Worm (Caenorhabditis elegans) whole organism, mixed stage, embryonic: ENCODE measurements around the gene C49H3.4.

Experiments used
- M03D4.4 ChIP-seq: sonication (generic microtip); optimal IDR thresholded peaks from 2 replicates; lab custom pipeline; 2017; ENCODE audit warnings: mild to moderate bottlenecking, missing genetic modification characterization, missing compliant biosample characterization
- bed-3 ChIP-seq: fragments of 200-800 bp; sonication (Bioruptor generic); optimal IDR thresholded peaks from 3 replicates; lab custom pipeline; 2018; ENCODE audit warnings: mild to moderate bottlenecking, missing genetic modification characterization, moderate library complexity, missing compliant biosample characterization
- blmp-1 ChIP-seq: fragments of 150-350 bp; optimal IDR thresholded peaks from 2 replicates; lab custom pipeline; 2014; ENCODE audit warnings: missing biosample characterization, missing genetic modification characterization
- ceh-39 ChIP-seq: fragments of 150-350 bp; optimal IDR thresholded peaks from 2 replicates; lab custom pipeline; 2014; ENCODE audit warnings: missing biosample characterization, missing genetic modification characterization
- ceh-43 ChIP-seq: fragments of 200-800 bp; sonication (Bioruptor generic); optimal IDR thresholded peaks from 2 replicates; lab custom pipeline; 2018; ENCODE audit warnings: mild to moderate bottlenecking, missing genetic modification characterization, moderate library complexity, missing compliant biosample characterization
- ceh-83 ChIP-seq: fragments of 200-800 bp; sonication (Bioruptor generic); optimal IDR thresholded peaks from 2 replicates; lab custom pipeline; 2018; ENCODE audit warnings: mild to moderate bottlenecking, missing genetic modification characterization, missing compliant biosample characterization
- ces-1 ChIP-seq: fragments of 150-350 bp; optimal IDR thresholded peaks from 2 replicates; lab custom pipeline; 2014; ENCODE audit warnings: missing biosample characterization, missing genetic modification reagents, missing genetic modification characterization
- drap-1 ChIP-seq: fragments of 200-800 bp; sonication (Bioruptor generic); optimal IDR thresholded peaks from 3 replicates; lab custom pipeline; 2018; ENCODE audit warnings: mild to moderate bottlenecking, missing genetic modification characterization, missing compliant biosample characterization
- elt-1 ChIP-seq: sonication (generic microtip); optimal IDR thresholded peaks from 2 replicates; lab custom pipeline; 2017; ENCODE audit warnings: missing genetic modification characterization, mild to moderate bottlenecking, missing compliant biosample characterization, antibody characterized with exemption, moderate library complexity, borderline replicate concordance; ENCODE audit not compliant: insufficient read depth
- hlh-1 ChIP-seq: fragments of 150-350 bp; optimal IDR thresholded peaks from 2 replicates; lab custom pipeline; 2014; ENCODE audit warnings: missing biosample characterization, missing genetic modification reagents, missing genetic modification characterization
- lin-32 ChIP-seq: fragments of 200-800 bp; sonication (Bioruptor generic); optimal IDR thresholded peaks from 2 replicates; lab custom pipeline; 2018; ENCODE audit warnings: mild to moderate bottlenecking, missing genetic modification characterization, missing compliant biosample characterization
- lsy-2 ChIP-seq: fragments of 150-350 bp; optimal IDR thresholded peaks from 2 replicates; lab custom pipeline; 2014; ENCODE audit warnings: missing biosample characterization, missing genetic modification characterization
- mab-5 ChIP-seq: fragments of 150-350 bp; optimal IDR thresholded peaks from 2 replicates; lab custom pipeline; 2014; ENCODE audit warnings: missing biosample characterization, missing genetic modification characterization
- mep-1 ChIP-seq: fragments of 150-350 bp; optimal IDR thresholded peaks from 2 replicates; lab custom pipeline; 2017; ENCODE audit warnings: missing biosample characterization, missing genetic modification reagents, missing genetic modification characterization, inconsistent platforms
- nhr-12 ChIP-seq: fragments of 150-350 bp; optimal IDR thresholded peaks from 2 replicates; lab custom pipeline; 2014; ENCODE audit warnings: missing biosample characterization, missing genetic modification characterization
- nhr-2 ChIP-seq: fragments of 150-350 bp; optimal IDR thresholded peaks from 2 replicates; lab custom pipeline; 2014; ENCODE audit warnings: missing biosample characterization, missing genetic modification characterization
- nhr-237 ChIP-seq: fragments of 150-350 bp; optimal IDR thresholded peaks from 2 replicates; lab custom pipeline; 2014; ENCODE audit warnings: missing biosample characterization, missing genetic modification characterization
- nhr-28 ChIP-seq: fragments of 150-350 bp; optimal IDR thresholded peaks from 2 replicates; lab custom pipeline; 2014; ENCODE audit warnings: missing biosample characterization, missing genetic modification characterization
- nhr-76 ChIP-seq: sonication (generic microtip); optimal IDR thresholded peaks from 2 replicates; lab custom pipeline; 2017; ENCODE audit warnings: missing biosample characterization, missing genetic modification characterization
- pha-4 ChIP-seq: fragments of 150-350 bp; optimal IDR thresholded peaks from 2 replicates; lab custom pipeline; 2018; ENCODE audit warnings: missing biosample characterization, missing genetic modification reagents, missing genetic modification characterization
- sem-2 ChIP-seq: fragments of 200-800 bp; sonication (Bioruptor generic); optimal IDR thresholded peaks from 2 replicates; lab custom pipeline; 2018; ENCODE audit warnings: mild to moderate bottlenecking, missing genetic modification characterization, missing compliant biosample characterization
- snpc-4 ChIP-seq: fragments of 150-350 bp; optimal IDR thresholded peaks from 2 replicates; lab custom pipeline; 2014; ENCODE audit warnings: missing biosample characterization, missing genetic modification characterization
- sptf-1 ChIP-seq: sonication (generic microtip); optimal IDR thresholded peaks from 2 replicates; lab custom pipeline; 2017; ENCODE audit warnings: mild to moderate bottlenecking, missing genetic modification characterization, moderate library complexity, missing compliant biosample characterization
- tbx-8 ChIP-seq: fragments of 200-800 bp; sonication (Bioruptor generic); optimal IDR thresholded peaks from 2 replicates; lab custom pipeline; 2018; ENCODE audit warnings: mild to moderate bottlenecking, missing genetic modification characterization, moderate library complexity, missing compliant biosample characterization
- unc-120 ChIP-seq: sonication (generic microtip); optimal IDR thresholded peaks from 2 replicates; lab custom pipeline; 2017; ENCODE audit warnings: missing genetic modification characterization, missing compliant biosample characterization; ENCODE audit not compliant: poor library complexity, severe bottlenecking
- zip-8 ChIP-seq: fragments of 150-350 bp; optimal IDR thresholded peaks from 2 replicates; lab custom pipeline; 2014; ENCODE audit warnings: missing biosample characterization, missing genetic modification characterization
- ztf-11 ChIP-seq: fragments of 150-350 bp; optimal IDR thresholded peaks from 2 replicates; lab custom pipeline; 2014; ENCODE audit warnings: missing biosample characterization, missing genetic modification characterization

Gene C49H3.4

ce11 chrIV:7924975-7925828, 10.1 kb downstream of the C49H3.4 start:
- TF ChIP-seq nhr-76: no peak
- no peak for TF ChIP-seq mep-1 (tag; lab: Kevin White, UChicago)
- no peak for TF ChIP-seq lin-32 (GFP tag; lab: Kevin White, UChicago)

ce11 chrIV:7926102-7926840, 11.2 kb downstream of the C49H3.4 start, which contains the start of gene rps-2:
TSS of gene rps-2 (minus strand) at chrIV:7926391.
- TF ChIP-seq mep-1 (tag; lab: Kevin White, UChicago): peak; percentile 31
- TF ChIP-seq zip-8 (tag; lab: Kevin White, UChicago): no peak
- TF ChIP-seq lsy-2: peak; percentile 64
- TF ChIP-seq blmp-1 (tag; lab: Kevin White, UChicago): no peak
- TF ChIP-seq unc-120 (tag; lab: Kevin White, UChicago): peak; percentile 9
- TF ChIP-seq hlh-1 (tag; lab: Kevin White, UChicago): peak; percentile 30

ce11 chrIV:7927218-7927617, 12.1 kb downstream of the C49H3.4 start, which contains the start of gene C49H3.12:
TSS of gene C49H3.12 (minus strand) at chrIV:7927318.
- TF ChIP-seq bed-3 (GFP tag; lab: Kevin White, UChicago) (no peak), ceh-39 (tag; lab: Kevin White, UChicago) (no peak), sptf-1 (tag; lab: Kevin White, UChicago) (no peak), tbx-8 (GFP tag; lab: Kevin White, UChicago) (no peak), M03D4.4 (tag; lab: Kevin White, UChicago) (no peak), mab-5 (tag; lab: Kevin White, UChicago) (no peak), nhr-76 (no peak), elt-1 (tag; lab: Kevin White, UChicago) (no peak), ceh-43 (no peak), ces-1 (GFP tag; lab: Kevin White, UChicago) (no peak), sem-2 (GFP tag; lab: Kevin White, UChicago) (no peak), ztf-11 (tag; lab: Kevin White, UChicago) (no peak), nhr-2 (tag; lab: Kevin White, UChicago) (no peak), drap-1 (no peak), blmp-1 (tag; lab: Kevin White, UChicago) (no peak), hlh-1 (tag; lab: Kevin White, UChicago) (no peak)

DNA sequence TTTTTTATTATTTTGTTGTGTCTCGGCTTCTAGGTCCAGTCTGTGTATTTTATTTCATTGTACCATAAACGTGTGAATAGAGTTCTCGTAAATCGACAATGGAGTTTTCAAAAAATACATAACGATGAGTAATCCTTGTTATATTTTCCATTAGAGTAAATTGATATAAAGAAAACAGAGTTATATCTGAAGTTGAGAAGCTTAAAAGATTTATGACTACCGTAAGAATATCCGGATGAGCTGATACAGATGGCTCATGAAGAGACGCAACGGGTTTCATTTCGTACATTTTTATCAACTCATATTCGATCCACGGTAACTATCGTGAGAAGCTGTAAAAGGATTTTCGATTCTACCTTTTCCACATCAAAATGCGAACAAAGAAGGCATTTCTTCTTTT, 12.8 kb downstream of the C49H3.4 start, which contains the start of gene gcy-8:
gcy-8 (plus strand) TSS at position 301 of the 400 bp plus-strand sequence.
- TF ChIP-seq pha-4 (tag; lab: Kevin White, UChicago) (no peak), ceh-43 (no peak), bed-3 (GFP tag; lab: Kevin White, UChicago) (no peak), ceh-83 (GFP tag; lab: Kevin White, UChicago) (no peak), nhr-28 (tag; lab: Kevin White, UChicago) (no peak)

- TF ChIP-seq tbx-8 (GFP tag; lab: Kevin White, UChicago) (no peak), ces-1 (GFP tag; lab: Kevin White, UChicago) (no peak), ceh-83 (GFP tag; lab: Kevin White, UChicago) (no peak), nhr-12 (no peak)
These were observed 16.8 kb downstream of the C49H3.4 start for ce11 chrIV:7931873-7932272.

- TF ChIP-seq mab-5 (tag; lab: Kevin White, UChicago) (no peak), nhr-12 (no peak), sptf-1 (tag; lab: Kevin White, UChicago) (no peak), zip-8 (tag; lab: Kevin White, UChicago) (no peak), snpc-4 (tag; lab: Kevin White, UChicago) (no peak), drap-1 (no peak), sem-2 (GFP tag; lab: Kevin White, UChicago) (no peak), unc-120 (tag; lab: Kevin White, UChicago) (no peak), nhr-237 (tag; lab: Kevin White, UChicago) (no peak), lsy-2 (no peak)
These were observed 18.6 kb downstream of the C49H3.4 start, which contains the start of gene bbs-2 for ce11 chrIV:7933733-7934132. TSS of gene bbs-2 (plus strand) at chrIV:7934033.
